Fruit fly (Drosophila melanogaster) whole organism, prepupa: Measurements from ENCODE around the gene corn.

Experiments
- Blimp-1 ChIP-seq: fragments of 200-800 bp; sonication (Bioruptor generic); optimal IDR thresholded peaks from 3 replicates; lab custom pipeline; 2017; ENCODE audit warnings: missing biosample characterization, missing genetic modification characterization, mild to moderate bottlenecking, moderate library complexity, missing genetic modification reagents
- CG10631 ChIP-seq: fragments of 200-800 bp; sonication (Bioruptor generic); optimal IDR thresholded peaks from 2 replicates; lab custom pipeline; 2016; ENCODE audit warnings: missing biosample characterization, missing genetic modification characterization
- CG10669 ChIP-seq: fragments of 200-800 bp; sonication (Bioruptor generic); optimal IDR thresholded peaks from 3 replicates; lab custom pipeline; 2018; ENCODE audit warnings: missing biosample characterization, mild to moderate bottlenecking, missing genetic modification characterization, moderate library complexity
- CG11902 ChIP-seq: fragments of 200-800 bp; sonication (Bioruptor generic); optimal IDR thresholded peaks from 3 replicates; lab custom pipeline; 2016; ENCODE audit warnings: missing biosample characterization, missing genetic modification characterization
- CG1621 ChIP-seq: fragments of 200-800 bp; sonication (Bioruptor generic); optimal IDR thresholded peaks from 3 replicates; lab custom pipeline; 2018; ENCODE audit warnings: missing biosample characterization, mild to moderate bottlenecking, missing genetic modification characterization
- CG3032 ChIP-seq: fragments of 200-800 bp; optimal IDR thresholded peaks from 2 replicates; lab custom pipeline; 2019; ENCODE audit warnings: missing biosample characterization, mild to moderate bottlenecking, missing genetic modification characterization, moderate library complexity
- CG31627 ChIP-seq: fragments of 200-800 bp; sonication (Bioruptor generic); optimal IDR thresholded peaks from 3 replicates; lab custom pipeline; 2016; ENCODE audit warnings: missing biosample characterization, missing genetic modification characterization
- CG32006 ChIP-seq: fragments of 200-800 bp; sonication (Bioruptor generic); optimal IDR thresholded peaks from 3 replicates; lab custom pipeline; 2017; ENCODE audit warnings: missing biosample characterization, mild to moderate bottlenecking, missing genetic modification characterization
- CG34406 ChIP-seq: fragments of 200-800 bp; sonication (Bioruptor generic); optimal IDR thresholded peaks from 3 replicates; lab custom pipeline; 2016; ENCODE audit warnings: missing biosample characterization, missing genetic modification characterization
- CG6163 ChIP-seq: fragments of 200-800 bp; sonication (Bioruptor generic); IDR thresholded peaks from 3 replicates; pipeline ENCODE4 v1.3.6; 2022; ENCODE audit warnings: missing biosample characterization, missing genetic modification characterization
- CG6276 ChIP-seq: fragments of 200-800 bp; sonication (Bioruptor generic); optimal IDR thresholded peaks from 2 replicates; lab custom pipeline; 2017; ENCODE audit warnings: missing biosample characterization, mild to moderate bottlenecking, missing genetic modification characterization
- CG6854 ChIP-seq: fragments of 200-800 bp; sonication (Bioruptor generic); optimal IDR thresholded peaks from 2 replicates; lab custom pipeline; 2017; ENCODE audit warnings: missing biosample characterization, mild to moderate bottlenecking, missing genetic modification characterization
- CG8119 ChIP-seq: fragments of 200-800 bp; sonication (Bioruptor generic); IDR thresholded peaks from 3 replicates; pipeline ENCODE4 v1.3.6; 2022; ENCODE audit warnings: missing biosample characterization, missing genetic modification characterization
- CG8632 ChIP-seq: fragments of 200-800 bp; sonication (Bioruptor generic); optimal IDR thresholded peaks from 3 replicates; lab custom pipeline; 2016; ENCODE audit warnings: missing biosample characterization, missing genetic modification characterization
- CG9139 ChIP-seq: fragments of 200-800 bp; sonication (Bioruptor generic); optimal IDR thresholded peaks from 3 replicates; lab custom pipeline; 2017; ENCODE audit warnings: missing biosample characterization, mild to moderate bottlenecking, missing genetic modification characterization
- Eip75B ChIP-seq: fragments of 200-800 bp; sonication (Bioruptor generic); optimal IDR thresholded peaks from 3 replicates; lab custom pipeline; 2016; ENCODE audit warnings: missing biosample characterization, missing genetic modification characterization
- Eip78C ChIP-seq: fragments of 200-800 bp; sonication (Bioruptor generic); peaks from one replicate; lab custom pipeline; 2016; ENCODE audit warnings: missing biosample characterization, missing genetic modification characterization
- Ets96B ChIP-seq: fragments of 200-800 bp; optimal IDR thresholded peaks from 2 replicates; lab custom pipeline; 2019; ENCODE audit warnings: missing biosample characterization, mild to moderate bottlenecking, missing genetic modification characterization, moderate library complexity
- Gug ChIP-seq: fragments of 200-800 bp; sonication (Bioruptor generic); IDR thresholded peaks from 2 replicates; pipeline ENCODE4 v1.3.6; 2022; ENCODE audit warnings: missing biosample characterization, missing genetic modification characterization
- Hr38 ChIP-seq: sonication (Bioruptor generic); optimal IDR thresholded peaks from 2 replicates; lab custom pipeline; 2016; ENCODE audit warnings: missing biosample characterization, missing genetic modification characterization
- Hr39 ChIP-seq: fragments of 200-800 bp; sonication (Bioruptor generic); optimal IDR thresholded peaks from 2 replicates; lab custom pipeline; 2016; ENCODE audit warnings: missing biosample characterization, missing genetic modification characterization
- Hr4 ChIP-seq: fragments of 200-800 bp; sonication (Bioruptor generic); optimal IDR thresholded peaks from 3 replicates; lab custom pipeline; 2016; ENCODE audit warnings: missing biosample characterization, missing genetic modification characterization
- Lpt ChIP-seq: fragments of 200-800 bp; sonication (Bioruptor generic); optimal IDR thresholded peaks from 3 replicates; lab custom pipeline; 2016; ENCODE audit warnings: missing biosample characterization, missing genetic modification characterization
- Met ChIP-seq: fragments of 200-800 bp; sonication (Bioruptor generic); optimal IDR thresholded peaks from 3 replicates; lab custom pipeline; 2016; ENCODE audit warnings: missing biosample characterization, missing genetic modification characterization
- Smox ChIP-seq: fragments of 200-800 bp; sonication (Bioruptor generic); optimal IDR thresholded peaks from 3 replicates; lab custom pipeline; 2016; ENCODE audit warnings: missing biosample characterization, missing genetic modification characterization
- Sox14 ChIP-seq: fragments of 200-800 bp; sonication (Bioruptor generic); optimal IDR thresholded peaks from 3 replicates; lab custom pipeline; 2016; ENCODE audit warnings: missing biosample characterization, missing genetic modification characterization
- Sox15 ChIP-seq: fragments of 200-800 bp; sonication (Bioruptor generic); optimal IDR thresholded peaks from 3 replicates; lab custom pipeline; 2016; ENCODE audit warnings: missing biosample characterization, missing genetic modification characterization
- achi ChIP-seq: fragments of 200-800 bp; sonication (Bioruptor generic); optimal IDR thresholded peaks from 3 replicates; lab custom pipeline; 2016; ENCODE audit warnings: missing biosample characterization, missing genetic modification characterization
- cyc ChIP-seq: fragments of 200-800 bp; sonication (Bioruptor generic); optimal IDR thresholded peaks from 3 replicates; lab custom pipeline; 2016; ENCODE audit warnings: missing biosample characterization, missing genetic modification characterization
- dac ChIP-seq: fragments of 200-800 bp; sonication (Bioruptor generic); optimal IDR thresholded peaks from 2 replicates; lab custom pipeline; 2017; ENCODE audit warnings: missing biosample characterization, mild to moderate bottlenecking, missing genetic modification characterization
- dsx ChIP-seq: fragments of 200-800 bp; optimal IDR thresholded peaks from 3 replicates; lab custom pipeline; 2019; ENCODE audit warnings: missing biosample characterization, mild to moderate bottlenecking, missing genetic modification characterization, moderate library complexity; ENCODE audit not compliant: poor library complexity, severe bottlenecking
- eg ChIP-seq: fragments of 200-800 bp; sonication (Bioruptor generic); IDR thresholded peaks from 3 replicates; pipeline ENCODE4 v1.3.6; 2022; ENCODE audit warnings: missing biosample characterization, missing genetic modification characterization
- fd85E ChIP-seq: fragments of 200-800 bp; sonication (Bioruptor generic); optimal IDR thresholded peaks from 3 replicates; lab custom pipeline; 2016; ENCODE audit warnings: missing biosample characterization, missing genetic modification characterization
- fkh ChIP-seq: fragments of 200-800 bp; sonication (Bioruptor generic); optimal IDR thresholded peaks from 3 replicates; lab custom pipeline; 2017; ENCODE audit warnings: missing biosample characterization, mild to moderate bottlenecking, missing genetic modification characterization, moderate library complexity
- lz ChIP-seq: fragments of 200-800 bp; sonication (Bioruptor generic); optimal IDR thresholded peaks from 3 replicates; lab custom pipeline; 2016; ENCODE audit warnings: missing biosample characterization, missing genetic modification characterization
- salr ChIP-seq, 2 experiments: fragments of 200-800 bp; sonication (Bioruptor generic); optimal IDR thresholded peaks; 3 replicates each; lab custom pipeline; 2016 to 2018; ENCODE audit warnings: missing biosample characterization in 2 of 2, missing genetic modification characterization in 2 of 2, mild to moderate bottlenecking in 1 of 2
- ss ChIP-seq, 2 experiments: fragments of 200-800 bp; sonication (Bioruptor generic); optimal IDR thresholded peaks; 2 replicates in 1 of 2; 3 replicates in 1 of 2; lab custom pipeline; 2017 to 2018; ENCODE audit warnings: mild to moderate bottlenecking in 2 of 2, missing biosample characterization in 2 of 2, missing genetic modification characterization in 2 of 2, moderate library complexity in 1 of 2
- svp ChIP-seq: fragments of 200-800 bp; sonication (Bioruptor generic); peaks from one replicate; lab custom pipeline; 2016; ENCODE audit warnings: missing biosample characterization, missing genetic modification characterization
- vri ChIP-seq: fragments of 200-800 bp; sonication (Bioruptor generic); optimal IDR thresholded peaks from 3 replicates; lab custom pipeline; 2016; ENCODE audit warnings: missing biosample characterization, mild to moderate bottlenecking, missing genetic modification characterization

Gene corn

dm6 chr3L:7156890-7157289 lies at the start of gene corn:
Gene corn (minus strand): TSS chr3L:7157073.
- TF ChIP-seq Met (GFP tag; lab: Kevin White, UChicago) (peak; percentile 15), achi (GFP tag; lab: Kevin White, UChicago) (peak; percentile 8), Eip75B (GFP tag; lab: Kevin White, UChicago) (peak; percentile 6), CG6163 (GFP tag; lab: Robert Waterston, UW) (no peak), fkh (GFP tag; lab: Kevin White, UChicago) (peak; percentile 3), CG9139 (GFP tag; lab: Kevin White, UChicago) (peak; percentile 14), CG11902 (GFP tag; lab: Kevin White, UChicago) (no peak), CG32006 (GFP tag; lab: Kevin White, UChicago) (no peak), dsx (GFP tag; lab: Kevin White, UChicago) (no peak), vri (peak; percentile 22)

- no peak for TF ChIP-seq CG8119 (GFP tag; lab: Robert Waterston, UW)
- TF ChIP-seq lz (GFP tag; lab: Kevin White, UChicago), result no peak
- TF ChIP-seq Sox14 (GFP tag; lab: Kevin White, UChicago), result no peak
- no peak for TF ChIP-seq CG31627 (GFP tag; lab: Kevin White, UChicago)
- TF ChIP-seq Eip78C, result peak; percentile 5
- no peak for TF ChIP-seq salr (GFP tag; optimal IDR thresholded peaks at IDR 0.05; lab: Kevin White, UChicago)
- no peak for TF ChIP-seq Hr39
- peak; percentile 62 for TF ChIP-seq svp
- TF ChIP-seq CG6276 (GFP tag; lab: Kevin White, UChicago), result no peak
- TF ChIP-seq dac (GFP tag; lab: Kevin White, UChicago), result no peak
- no peak for TF ChIP-seq fkh (GFP tag; lab: Kevin White, UChicago)
- no peak for TF ChIP-seq Hr38 (GFP tag; lab: Kevin White, UChicago)
- no peak for TF ChIP-seq CG10669 (GFP tag; lab: Kevin White, UChicago)
- TF ChIP-seq CG9139 (GFP tag; lab: Kevin White, UChicago), result no peak
- TF ChIP-seq Ets96B (tag; lab: Kevin White, UChicago), result peak; percentile 10
- TF ChIP-seq Gug (GFP tag; lab: Robert Waterston, UW), result no peak
- TF ChIP-seq eg (GFP tag; lab: Robert Waterston, UW), result 0 out of 3 replicates have a peak, but pooled peaks have one; percentile 43
- TF ChIP-seq CG32006 (GFP tag; lab: Kevin White, UChicago), result peak; percentile 9
- TF ChIP-seq CG3032, result peak; percentile 3
- TF ChIP-seq achi (GFP tag; lab: Kevin White, UChicago), result no peak
Observed at dm6 chr3L:7191218-7191617, 34.3 kb upstream of the corn start.

- TF ChIP-seq eg (GFP tag; lab: Robert Waterston, UW) (peak; percentile 63; the same call in 2 of the 3 replicates), Lpt (GFP tag; lab: Kevin White, UChicago) (no peak)
- TF ChIP-seq, all 60 proteins: peak for 1
Observed at dm6 chr3L:7190497-7190896, 33.6 kb upstream of the corn start.

dm6 chr3L:7189668-7190200 lies 32.9 kb upstream of the corn start, which contains the start of gene Dscam2:
Gene Dscam2 (minus strand): TSS chr3L:7189931.
- TF ChIP-seq Gug (GFP tag; lab: Robert Waterston, UW) (no peak), svp (peak; percentile 34), eg (GFP tag; lab: Robert Waterston, UW) (0 out of 3 replicates have a peak, but pooled peaks have one; percentile 9)

dm6 chr3L:7184739-7185488 lies 28.0 kb upstream of the corn start:
- TF ChIP-seq Hr38 (GFP tag; lab: Kevin White, UChicago) (no peak), eg (GFP tag; lab: Robert Waterston, UW) (no peak), CG1621 (tag; lab: Kevin White, UChicago) (no peak), Smox (peak; percentile 9), cyc (GFP tag; lab: Kevin White, UChicago) (no peak), CG6854 (GFP tag; lab: Kevin White, UChicago) (peak; percentile 31), Hr4 (GFP tag; lab: Kevin White, UChicago) (no peak), salr (GFP tag; optimal IDR thresholded peaks at IDR 0.05; lab: Kevin White, UChicago) (no peak), CG8632 (GFP tag; lab: Kevin White, UChicago) (no peak), CG6276 (GFP tag; lab: Kevin White, UChicago) (no peak), CG34406 (GFP tag; lab: Kevin White, UChicago) (peak; percentile 4), CG9139 (GFP tag; lab: Kevin White, UChicago) (peak; percentile 16), ss (GFP tag; optimal IDR thresholded peaks at IDR 0.05; lab: Kevin White, UChicago) (peak; percentile 6 to 58), Blimp-1 (no peak), Hr39 (peak; percentile 11), fd85E (no peak), fkh (GFP tag; lab: Kevin White, UChicago) (no peak), CG10631 (GFP tag; lab: Kevin White, UChicago) (no peak), Sox15 (no peak), CG32006 (GFP tag; lab: Kevin White, UChicago) (no peak), lz (GFP tag; lab: Kevin White, UChicago) (peak; percentile 24)
